Worm (Caenorhabditis elegans): ENCODE results near the gene C50B8.5.

Gene C50B8.5

ce11 chrV:13589494-13590176, 8.9 kb downstream of the C50B8.5 start, which contains the start of the genes F53F4.2 and F53F4.18:
Gene F53F4.2, minus strand, starts transcription at chrV:13589594.
Gene F53F4.18, plus strand, starts transcription at chrV:13590126.
- TF ChIP-seq med-1 (GFP tag; optimal IDR thresholded peaks at IDR 0.05; ENCODE audit: insufficient read depth) (no peak), klf-2 (GFP tag; conservative IDR thresholded peaks at IDR 0.05) (no peak), cog-1 (tag; optimal IDR thresholded peaks at IDR 0.05) (no peak), T22C8.4 (GFP tag; IDR thresholded peaks at IDR 0.05) (no peak), tab-1 (GFP tag; IDR thresholded peaks at IDR 0.05) (no peak), ref-1 (GFP tag; conservative IDR thresholded peaks at IDR 0.05) (no peak), ztf-29 (GFP tag; IDR thresholded peaks at IDR 0.05) (no peak), flt-1 (GFP tag; IDR thresholded peaks at IDR 0.05) (no peak)

ce11 chrV:13591504-13592174, 10.9 kb downstream of the C50B8.5 start, which contains the start of gene tbcb-1:
Gene tbcb-1, plus strand, starts transcription at chrV:13592124.
- TF ChIP-seq ztf-23 (GFP tag; IDR thresholded peaks at IDR 0.05) (no peak), med-1 (GFP tag; optimal IDR thresholded peaks at IDR 0.05; ENCODE audit: insufficient read depth) (no peak), ref-1 (GFP tag; conservative IDR thresholded peaks at IDR 0.05) (no peak), T22C8.4 (GFP tag; IDR thresholded peaks at IDR 0.05) (no peak), klf-2 (GFP tag; conservative IDR thresholded peaks at IDR 0.05) (no peak), flt-1 (GFP tag; IDR thresholded peaks at IDR 0.05) (no peak), cog-1 (tag; optimal IDR thresholded peaks at IDR 0.05) (no peak), tab-1 (GFP tag; IDR thresholded peaks at IDR 0.05) (no peak), ztf-29 (GFP tag; IDR thresholded peaks at IDR 0.05) (no peak)

- TF ChIP-seq ref-1 (GFP tag; conservative IDR thresholded peaks at IDR 0.05) (no peak), T22C8.4 (GFP tag; IDR thresholded peaks at IDR 0.05) (no peak), cog-1 (tag; optimal IDR thresholded peaks at IDR 0.05) (no peak), ztf-23 (GFP tag; IDR thresholded peaks at IDR 0.05) (no peak), ztf-29 (GFP tag; IDR thresholded peaks at IDR 0.05) (no peak), klf-2 (GFP tag; conservative IDR thresholded peaks at IDR 0.05) (no peak), tab-1 (GFP tag; IDR thresholded peaks at IDR 0.05) (no peak), flt-1 (GFP tag; IDR thresholded peaks at IDR 0.05) (no peak), med-1 (GFP tag; optimal IDR thresholded peaks at IDR 0.05; ENCODE audit: insufficient read depth) (no peak)
Observed at ce11 chrV:13593083-13593482, 12.3 kb downstream of the C50B8.5 start, which contains the start of gene F53F4.4. Gene F53F4.4, plus strand, starts transcription at chrV:13593383.

ce11 chrV:13598370-13598769, 17.6 kb downstream of the C50B8.5 start:
- TF ChIP-seq tab-1 (GFP tag; IDR thresholded peaks at IDR 0.05) = no peak
- no peak for TF ChIP-seq med-1 (GFP tag; optimal IDR thresholded peaks at IDR 0.05; ENCODE audit: insufficient read depth)
- no peak for TF ChIP-seq cog-1 (tag; optimal IDR thresholded peaks at IDR 0.05)
- no peak for TF ChIP-seq ztf-29 (GFP tag; IDR thresholded peaks at IDR 0.05)
- TF ChIP-seq ztf-23 (GFP tag; IDR thresholded peaks at IDR 0.05) = no peak
- no peak for TF ChIP-seq T22C8.4 (GFP tag; IDR thresholded peaks at IDR 0.05)
- TF ChIP-seq klf-2 (GFP tag; conservative IDR thresholded peaks at IDR 0.05) = no peak
- no peak for TF ChIP-seq ref-1 (GFP tag; conservative IDR thresholded peaks at IDR 0.05)
- no peak for TF ChIP-seq flt-1 (GFP tag; IDR thresholded peaks at IDR 0.05)

DNA sequence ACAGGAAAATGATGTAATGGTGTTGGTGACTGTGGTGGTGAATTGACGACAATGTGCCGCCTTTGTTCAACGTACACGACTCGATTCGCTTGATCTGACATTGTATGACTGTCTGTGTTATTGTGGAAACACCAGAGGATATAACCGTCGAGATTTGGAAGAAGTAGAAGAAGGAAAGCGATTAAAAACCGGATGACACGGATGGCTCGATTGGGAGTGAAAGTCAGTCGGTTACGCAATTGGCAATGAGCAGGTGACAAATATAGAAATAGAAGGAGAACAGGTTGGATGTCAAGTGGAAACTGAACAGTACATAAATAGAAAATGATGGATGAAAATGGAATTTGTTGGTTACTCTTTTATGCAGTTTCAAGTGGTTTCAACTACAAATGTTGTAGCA, 20.1 kb downstream of the C50B8.5 start, which contains the start of gene rdy-2:
Gene rdy-2, minus strand, starts transcription at position 101 of the 400 bp plus-strand sequence.
- TF ChIP-seq ztf-29 (GFP tag; IDR thresholded peaks at IDR 0.05) = no peak
- no peak for TF ChIP-seq cog-1 (tag; optimal IDR thresholded peaks at IDR 0.05)
- no peak for TF ChIP-seq med-1 (GFP tag; optimal IDR thresholded peaks at IDR 0.05; ENCODE audit: insufficient read depth)
- no peak for TF ChIP-seq ref-1 (GFP tag; conservative IDR thresholded peaks at IDR 0.05)
- TF ChIP-seq klf-2 (GFP tag; conservative IDR thresholded peaks at IDR 0.05) = no peak
- TF ChIP-seq tab-1 (GFP tag; IDR thresholded peaks at IDR 0.05) = no peak
- no peak for TF ChIP-seq flt-1 (GFP tag; IDR thresholded peaks at IDR 0.05)
- TF ChIP-seq ztf-23 (GFP tag; IDR thresholded peaks at IDR 0.05) = no peak
- TF ChIP-seq T22C8.4 (GFP tag; IDR thresholded peaks at IDR 0.05) = no peak

DNA sequence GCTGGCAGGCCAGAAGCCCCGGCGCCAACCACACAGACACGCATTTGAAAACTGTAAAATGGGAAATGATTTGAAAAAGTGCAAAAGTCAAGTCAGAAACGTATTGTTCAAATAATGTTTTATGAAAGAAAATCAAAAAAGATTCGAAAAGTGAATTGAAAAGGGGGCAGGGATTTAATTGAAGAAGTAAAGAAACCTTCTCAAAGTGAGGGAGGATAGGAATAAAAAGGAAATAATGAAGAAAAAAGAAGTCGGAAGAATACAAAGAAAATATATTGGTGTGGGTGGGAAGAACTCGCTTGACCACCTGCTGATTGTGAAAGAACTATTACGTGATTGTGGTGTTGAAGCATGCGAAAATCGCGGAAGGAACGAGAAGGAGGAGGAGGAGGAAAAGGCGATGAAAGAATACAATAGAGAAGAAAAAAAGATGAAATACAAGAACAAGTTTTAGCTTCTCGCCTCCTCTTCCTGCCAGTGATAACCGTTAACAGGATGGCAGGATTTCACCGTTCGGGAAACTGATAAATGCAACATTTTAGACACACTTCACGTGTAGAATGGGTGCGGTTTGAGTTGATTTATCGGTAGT, 26.0 kb downstream of the C50B8.5 start, which contains the start of gene fmo-4:
Gene fmo-4, minus strand, starts transcription at position 51 of the 592 bp plus-strand sequence.
- TF ChIP-seq flt-1 (GFP tag; IDR thresholded peaks at IDR 0.05) (no peak), ref-1 (GFP tag; conservative IDR thresholded peaks at IDR 0.05) (no peak), tab-1 (GFP tag; IDR thresholded peaks at IDR 0.05) (no peak), med-1 (GFP tag; optimal IDR thresholded peaks at IDR 0.05; ENCODE audit: insufficient read depth) (no peak), T22C8.4 (GFP tag; IDR thresholded peaks at IDR 0.05) (no peak), klf-2 (GFP tag; conservative IDR thresholded peaks at IDR 0.05) (no peak), ztf-23 (GFP tag; IDR thresholded peaks at IDR 0.05) (no peak), cog-1 (tag; optimal IDR thresholded peaks at IDR 0.05) (no peak), ztf-29 (GFP tag; IDR thresholded peaks at IDR 0.05) (no peak)

- no peak for TF ChIP-seq ztf-23 (GFP tag; IDR thresholded peaks at IDR 0.05)
- TF ChIP-seq klf-2 (GFP tag; conservative IDR thresholded peaks at IDR 0.05) = no peak
- TF ChIP-seq cog-1 (tag; optimal IDR thresholded peaks at IDR 0.05) = no peak
- TF ChIP-seq med-1 (GFP tag; optimal IDR thresholded peaks at IDR 0.05; ENCODE audit: insufficient read depth) = no peak
- TF ChIP-seq tab-1 (GFP tag; IDR thresholded peaks at IDR 0.05) = no peak
- no peak for TF ChIP-seq flt-1 (GFP tag; IDR thresholded peaks at IDR 0.05)
- TF ChIP-seq ztf-29 (GFP tag; IDR thresholded peaks at IDR 0.05) = no peak
- TF ChIP-seq ref-1 (GFP tag; conservative IDR thresholded peaks at IDR 0.05) = no peak
- no peak for TF ChIP-seq T22C8.4 (GFP tag; IDR thresholded peaks at IDR 0.05)
Observed at ce11 chrV:13608486-13608885, 27.7 kb downstream of the C50B8.5 start.

- TF ChIP-seq T22C8.4 (GFP tag; IDR thresholded peaks at IDR 0.05) (no peak), ref-1 (GFP tag; conservative IDR thresholded peaks at IDR 0.05) (no peak), cog-1 (tag; optimal IDR thresholded peaks at IDR 0.05) (no peak), flt-1 (GFP tag; IDR thresholded peaks at IDR 0.05) (no peak), ztf-29 (GFP tag; IDR thresholded peaks at IDR 0.05) (no peak), med-1 (GFP tag; optimal IDR thresholded peaks at IDR 0.05; ENCODE audit: insufficient read depth) (no peak), ztf-23 (GFP tag; IDR thresholded peaks at IDR 0.05) (no peak), klf-2 (GFP tag; conservative IDR thresholded peaks at IDR 0.05) (no peak), tab-1 (GFP tag; IDR thresholded peaks at IDR 0.05) (no peak)
Observed at ce11 chrV:13609806-13610205, 29.0 kb downstream of the C50B8.5 start.
